Worm (Caenorhabditis elegans) whole organism, late embryonic: ENCODE data around the gene kqt-2.

Experiments used
- C38D4.7 ChIP-seq: fragments of 200-800 bp; sonication (Bioruptor generic); optimal IDR thresholded peaks from 2 replicates; lab custom pipeline; 2018; ENCODE audit warnings: mild to moderate bottlenecking, missing genetic modification characterization, moderate library complexity, missing compliant biosample characterization
- ceh-24 ChIP-seq: sonication (generic microtip); optimal IDR thresholded peaks from 2 replicates; lab custom pipeline; 2016; ENCODE audit warnings: mild to moderate bottlenecking, missing genetic modification characterization, missing compliant biosample characterization
- ceh-6 ChIP-seq: fragments of 200-800 bp; sonication (Bioruptor generic); optimal IDR thresholded peaks from 2 replicates; lab custom pipeline; 2018; ENCODE audit warnings: mild to moderate bottlenecking, missing genetic modification characterization, missing compliant biosample characterization
- ets-4 ChIP-seq: sonication (generic microtip); optimal IDR thresholded peaks from 2 replicates; lab custom pipeline; 2016; ENCODE audit warnings: missing genetic modification characterization, missing compliant biosample characterization
- fkh-10 ChIP-seq: fragments of 150-350 bp; optimal IDR thresholded peaks from 2 replicates; lab custom pipeline; 2014; ENCODE audit warnings: missing biosample characterization, missing genetic modification reagents, missing genetic modification characterization
- fkh-6 ChIP-seq: sonication (generic microtip); optimal IDR thresholded peaks from 2 replicates; lab custom pipeline; 2016; ENCODE audit warnings: missing genetic modification characterization, missing compliant biosample characterization
- hlh-30 ChIP-seq: sonication (generic microtip); optimal IDR thresholded peaks from 2 replicates; lab custom pipeline; 2017; ENCODE audit warnings: antibody characterized with exemption, missing genetic modification characterization, missing compliant biosample characterization; ENCODE audit not compliant: insufficient read depth
- lin-11 ChIP-seq: fragments of 200-800 bp; sonication (Bioruptor generic); optimal IDR thresholded peaks from 2 replicates; lab custom pipeline; 2018; ENCODE audit warnings: mild to moderate bottlenecking, missing genetic modification characterization, missing compliant biosample characterization
- nfya-1 ChIP-seq: sonication (generic microtip); optimal IDR thresholded peaks from 2 replicates; lab custom pipeline; 2017; ENCODE audit warnings: missing genetic modification characterization, mild to moderate bottlenecking, missing compliant biosample characterization, antibody characterized with exemption, moderate library complexity
- pat-9 ChIP-seq: fragments of 200-800 bp; sonication (Bioruptor generic); optimal IDR thresholded peaks from 2 replicates; lab custom pipeline; 2018; ENCODE audit warnings: mild to moderate bottlenecking, missing genetic modification characterization, moderate library complexity, missing compliant biosample characterization
- pqm-1 ChIP-seq: sonication (generic microtip); optimal IDR thresholded peaks from 2 replicates; lab custom pipeline; 2016; ENCODE audit warnings: missing genetic modification characterization, missing compliant biosample characterization
- sox-4 ChIP-seq: sonication (generic microtip); optimal IDR thresholded peaks from 2 replicates; lab custom pipeline; 2017; ENCODE audit warnings: mild to moderate bottlenecking, missing genetic modification characterization, inconsistent platforms, missing compliant biosample characterization

- TF ChIP-seq ets-4: no peak
- TF ChIP-seq ceh-24 (tag; lab: Kevin White, UChicago): no peak
- TF ChIP-seq nfya-1 (tag; lab: Kevin White, UChicago): no peak
- TF ChIP-seq hlh-30 (tag; lab: Kevin White, UChicago): no peak
- no peak for TF ChIP-seq pat-9 (tag; lab: Kevin White, UChicago)
- no peak for TF ChIP-seq C38D4.7 (GFP tag; lab: Kevin White, UChicago)
- TF ChIP-seq pqm-1: no peak
- TF ChIP-seq fkh-10 (GFP tag; lab: Kevin White, UChicago): no peak
- TF ChIP-seq ceh-6 (GFP tag; lab: Kevin White, UChicago): no peak
- no peak for TF ChIP-seq sox-4 (tag; lab: Kevin White, UChicago)
- TF ChIP-seq fkh-6 (tag; lab: Kevin White, UChicago): no peak
- TF ChIP-seq lin-11: no peak
Measured at ce11 chrX:8285169-8285796, 39.1 kb upstream of the kqt-2 start, which contains the start of the genes fis-2 and F13B9.2.
